Worm (Caenorhabditis elegans): Measurements from ENCODE around the gene F13E9.5.
A peak's percentile ranks its signal among the peaks of the same experiment; 100 is the strongest.

Gene F13E9.5

ce11 chrIV:10869642-10870041 is 14.5 kb downstream of the F13E9.5 start:
- no peak for TF ChIP-seq snpc-4 (tag; optimal IDR thresholded peaks at IDR 0.05)
- TF ChIP-seq sma-3 (GFP tag; optimal IDR thresholded peaks at IDR 0.05) = no peak
- no peak for TF ChIP-seq nhr-11 (tag; optimal IDR thresholded peaks at IDR 0.05)
- TF ChIP-seq sma-9 (GFP tag; optimal IDR thresholded peaks at IDR 0.05) = no peak
- no peak for TF ChIP-seq sma-9 (tag; optimal IDR thresholded peaks at IDR 0.05)
- no peak for TF ChIP-seq ztf-4 (tag; optimal IDR thresholded peaks at IDR 0.05)
- TF ChIP-seq R02D3.7 (tag; optimal IDR thresholded peaks at IDR 0.05) = no peak
- no peak for TF ChIP-seq fos-1 (tag; optimal IDR thresholded peaks at IDR 0.05)
- TF ChIP-seq mdl-1 (tag; optimal IDR thresholded peaks at IDR 0.05) = no peak
- TF ChIP-seq skn-1 (tag; optimal IDR thresholded peaks at IDR 0.05) = no peak
- TF ChIP-seq blmp-1 (tag; optimal IDR thresholded peaks at IDR 0.05; ENCODE audit: insufficient read depth) = no peak
- no peak for TF ChIP-seq F13H6.1 (tag; optimal IDR thresholded peaks at IDR 0.05)
- TF ChIP-seq zag-1 (tag; optimal IDR thresholded peaks at IDR 0.05) = no peak
- TF ChIP-seq nhr-77 (tag; optimal IDR thresholded peaks at IDR 0.05) = no peak
- TF ChIP-seq ztf-11 (tag; optimal IDR thresholded peaks at IDR 0.05) = no peak

- no peak for TF ChIP-seq ztf-4 (tag; optimal IDR thresholded peaks at IDR 0.05)
- TF ChIP-seq lsy-2 (tag; optimal IDR thresholded peaks at IDR 0.05) = peak in 1 of 2 experiments; percentile 19
- peak; percentile 12 for TF ChIP-seq unc-55 (GFP tag; optimal IDR thresholded peaks at IDR 0.05)
- TF ChIP-seq zag-1 (tag; optimal IDR thresholded peaks at IDR 0.05) = peak; percentile 61
- no peak for TF ChIP-seq blmp-1 (tag; optimal IDR thresholded peaks at IDR 0.05; ENCODE audit: insufficient read depth)
- peak; percentile 5 for TF ChIP-seq C34F6.9 (tag; optimal IDR thresholded peaks at IDR 0.05)
Measured at ce11 chrIV:10868629-10869251, 15.4 kb downstream of the F13E9.5 start, which contains the start of gene F13E9.11. TSS of gene F13E9.11 (minus strand) at chrIV:10869135.

ce11 chrIV:10867370-10868146 is 16.6 kb downstream of the F13E9.5 start:
- TF ChIP-seq nhr-129 (tag; optimal IDR thresholded peaks at IDR 0.05) (no peak), sma-9 (GFP tag; optimal IDR thresholded peaks at IDR 0.05) (no peak), sma-9 (tag; optimal IDR thresholded peaks at IDR 0.05) (no peak), gmeb-1 (tag; optimal IDR thresholded peaks at IDR 0.05) (no peak)

ce11 chrIV:10864031-10864430 is 20.1 kb downstream of the F13E9.5 start, which contains the start of gene nish-1:
TSS of gene nish-1 (plus strand) at chrIV:10864331.
- TF ChIP-seq nhr-11 (tag; optimal IDR thresholded peaks at IDR 0.05) (no peak), mbf-1 (tag; optimal IDR thresholded peaks at IDR 0.05) (no peak), Y55F3AM.14 (GFP tag; optimal IDR thresholded peaks at IDR 0.05) (no peak), ztf-11 (tag; optimal IDR thresholded peaks at IDR 0.05) (no peak)

- no peak for TF ChIP-seq ceh-82 (tag; optimal IDR thresholded peaks at IDR 0.05)
- TF ChIP-seq aly-2 (tag; optimal IDR thresholded peaks at IDR 0.05) = no peak
- TF ChIP-seq blmp-1 (tag; optimal IDR thresholded peaks at IDR 0.05; ENCODE audit: insufficient read depth) = no peak
- TF ChIP-seq elt-3 (tag; optimal IDR thresholded peaks at IDR 0.05) = no peak
- TF ChIP-seq sma-3 (GFP tag; optimal IDR thresholded peaks at IDR 0.05) = no peak
- no peak for TF ChIP-seq fos-1 (tag; optimal IDR thresholded peaks at IDR 0.05)
- TF ChIP-seq dmd-4 (tag; optimal IDR thresholded peaks at IDR 0.05) = no peak
- TF ChIP-seq sem-4 (tag; optimal IDR thresholded peaks at IDR 0.05) = no peak
- no peak for TF ChIP-seq lin-11 (tag; optimal IDR thresholded peaks at IDR 0.05)
- TF ChIP-seq unc-39 (tag; optimal IDR thresholded peaks at IDR 0.05) = no peak
- no peak for TF ChIP-seq ztf-1 (GFP tag; conservative IDR thresholded peaks at IDR 0.05)
- TF ChIP-seq elt-1 (tag; optimal IDR thresholded peaks at IDR 0.05) = no peak
Measured at ce11 chrIV:10861102-10861501, 23.1 kb downstream of the F13E9.5 start, which contains the start of gene rbm-22. TSS of gene rbm-22 (plus strand) at chrIV:10861402.
